Fruit fly (Drosophila melanogaster) whole organism, embryonic: ENCODE data around the gene CG14740.
A peak's percentile ranks its signal among the peaks of the same experiment; 100 is the strongest.

ENCODE experiments used
- Bgb ChIP-seq: fragments of 200-800 bp; sonication (Bioruptor generic); IDR thresholded peaks from 2 replicates; pipeline ENCODE4 v1.3.6; 2022; ENCODE audit warnings: missing biosample characterization, missing genetic modification characterization; ENCODE audit not compliant: partially characterized antibody
- CG11085 ChIP-seq: fragments of 200-800 bp; sonication (Bioruptor generic); IDR thresholded peaks from 2 replicates; pipeline ENCODE4 v1.3.6; 2022; ENCODE audit warnings: missing biosample characterization, missing genetic modification characterization
- CG14050 ChIP-seq: fragments of 200-800 bp; sonication (Bioruptor generic); IDR thresholded peaks from 3 replicates; pipeline ENCODE4 v1.3.6; 2022; ENCODE audit warnings: missing biosample characterization, missing genetic modification characterization
- CG2202 ChIP-seq: fragments of 200-800 bp; sonication (Bioruptor generic); optimal IDR thresholded peaks from 2 replicates; lab custom pipeline; 2018; ENCODE audit warnings: missing biosample characterization, mild to moderate bottlenecking, missing genetic modification characterization
- CG33557 ChIP-seq: fragments of 200-800 bp; sonication (Bioruptor generic); optimal IDR thresholded peaks from 2 replicates; lab custom pipeline; 2019; ENCODE audit warnings: missing biosample characterization, mild to moderate bottlenecking, missing genetic modification characterization, moderate library complexity
- CG4854 ChIP-seq: fragments of 200-800 bp; sonication (Bioruptor generic); optimal IDR thresholded peaks from 2 replicates; lab custom pipeline; 2016; ENCODE audit warnings: missing biosample characterization, missing genetic modification characterization, inconsistent platforms
- CG6791 ChIP-seq: fragments of 200-800 bp; sonication (Bioruptor generic); IDR thresholded peaks from 3 replicates; pipeline ENCODE4 v1.3.6; 2022; ENCODE audit warnings: missing biosample characterization, missing genetic modification characterization; ENCODE audit not compliant: partially characterized antibody
- Chrac-16 ChIP-seq: fragments of 200-800 bp; sonication (Bioruptor generic); optimal IDR thresholded peaks from 3 replicates; lab custom pipeline; 2016; ENCODE audit warnings: missing biosample characterization, missing genetic modification characterization
- Hr78 ChIP-seq, 2 experiments: fragments of 200-800 bp in 1 of 2; fragments of >200 bp in 1 of 2; sonication (Bioruptor generic) in 1 of 2; optimal IDR thresholded peaks; 2 replicates each; lab custom pipeline; 2017 to 2019; ENCODE audit warnings: missing biosample characterization in 2 of 2, missing genetic modification characterization in 2 of 2, mild to moderate bottlenecking in 1 of 2, moderate library complexity in 1 of 2
- abd-A ChIP-seq: fragments of 200-800 bp; sonication (Bioruptor generic); optimal IDR thresholded peaks from 3 replicates; lab custom pipeline; 2019; ENCODE audit warnings: missing biosample characterization, mild to moderate bottlenecking, missing genetic modification characterization, moderate library complexity
- al ChIP-seq: fragments of 200-800 bp; sonication (Bioruptor generic); IDR thresholded peaks from 2 replicates; pipeline ENCODE4 v1.3.6; 2022; ENCODE audit warnings: missing biosample characterization, missing genetic modification characterization
- ara ChIP-seq: fragments of 200-800 bp; sonication (Bioruptor generic); IDR thresholded peaks from 2 replicates; pipeline ENCODE4 v1.3.6; 2022; ENCODE audit warnings: missing biosample characterization, missing genetic modification characterization
- bsh ChIP-seq, 2 experiments: fragments of 200-800 bp; sonication (Bioruptor generic); optimal IDR thresholded peaks; 2 replicates each; lab custom pipeline; 2017 to 2018; ENCODE audit warnings: mild to moderate bottlenecking in 2 of 2, missing biosample characterization in 2 of 2, missing genetic modification characterization in 2 of 2, moderate library complexity in 1 of 2
- corto ChIP-seq: fragments of 200-800 bp; sonication (Bioruptor generic); optimal IDR thresholded peaks from 2 replicates; lab custom pipeline; 2016; ENCODE audit warnings: missing biosample characterization, mild to moderate bottlenecking, missing genetic modification characterization, moderate library complexity
- dimm ChIP-seq: fragments of 200-800 bp; sonication (Bioruptor generic); IDR thresholded peaks from 2 replicates; pipeline ENCODE4 v1.3.6; 2022; ENCODE audit warnings: missing biosample characterization, missing genetic modification characterization
- jumu ChIP-seq: fragments of 200-800 bp; sonication (Bioruptor generic); optimal IDR thresholded peaks from 3 replicates; lab custom pipeline; 2016; ENCODE audit warnings: missing biosample characterization, missing genetic modification characterization
- mirr ChIP-seq: fragments of 200-800 bp; sonication (Bioruptor generic); optimal IDR thresholded peaks from 3 replicates; lab custom pipeline; 2018; ENCODE audit warnings: missing biosample characterization, mild to moderate bottlenecking, missing genetic modification characterization
- ranshi ChIP-seq: fragments of 200-800 bp; sonication (Bioruptor generic); IDR thresholded peaks from 2 replicates; pipeline ENCODE4 v1.3.6; 2022; ENCODE audit warnings: missing biosample characterization, missing genetic modification characterization
- shn ChIP-seq: fragments of 200-800 bp; sonication (Bioruptor generic); optimal IDR thresholded peaks from 3 replicates; lab custom pipeline; 2016; ENCODE audit warnings: missing biosample characterization, missing genetic modification characterization
- sqz ChIP-seq: fragments of 200-800 bp; sonication (Bioruptor generic); optimal IDR thresholded peaks from 3 replicates; lab custom pipeline; 2018; ENCODE audit warnings: missing biosample characterization, mild to moderate bottlenecking, missing genetic modification characterization

Gene CG14740

dm6 chr3R:12016828-12017280 lies 45.9 kb downstream of the CG14740 start, which contains the start of the genes DCAF12 and Spt3 (continued):
- TF ChIP-seq Chrac-16 (GFP tag; lab: Kevin White, UChicago) (peak; percentile 35), CG14050 (no peak), bsh (GFP tag; optimal IDR thresholded peaks at IDR 0.05; lab: Kevin White, UChicago) (no peak), CG6791 (GFP tag; lab: Robert Waterston, UW) (peak; percentile 81), jumu (GFP tag; lab: Kevin White, UChicago) (no peak), sqz (GFP tag; lab: Kevin White, UChicago) (no peak), CG11085 (GFP tag; lab: Robert Waterston, UW) (no peak), ranshi (no peak; the same call in 1 of the 2 replicates), dimm (GFP tag; lab: Robert Waterston, UW) (no peak), al (GFP tag; lab: Robert Waterston, UW) (peak; percentile 51; the same call in 1 of the 2 replicates), corto (GFP tag; lab: Kevin White, UChicago) (no peak), Hr78 (GFP tag; optimal IDR thresholded peaks at IDR 0.05; lab: Kevin White, UChicago) (no peak), abd-A (tag; lab: Kevin White, UChicago) (no peak), CG33557 (GFP tag; lab: Kevin White, UChicago) (peak; percentile 61), mirr (GFP tag; lab: Kevin White, UChicago) (no peak), ara (GFP tag; lab: Robert Waterston, UW) (no peak), Bgb (GFP tag; lab: Robert Waterston, UW) (peak; percentile 91), CG2202 (peak; percentile 5), CG4854 (no peak), shn (GFP tag; lab: Kevin White, UChicago) (no peak)
